Worm (Caenorhabditis elegans): ENCODE measurements around the gene F56C3.4.

The F56C3.4 gene

ce11 chrX:1327201-1327600 lies 33.3 kb downstream of the F56C3.4 start:
- TF ChIP-seq egl-27 (tag; optimal IDR thresholded peaks at IDR 0.05) (no peak), aly-2 (tag; optimal IDR thresholded peaks at IDR 0.05) (no peak), zip-2 (tag; optimal IDR thresholded peaks at IDR 0.05) (no peak), hlh-11 (tag; optimal IDR thresholded peaks at IDR 0.05) (no peak), unc-62 (GFP tag; optimal IDR thresholded peaks at IDR 0.05 in 1 of 2) (peak in 1 of 2 experiments; percentile 96), unc-62 (tag; optimal IDR thresholded peaks at IDR 0.05) (no peak)

- TF ChIP-seq mep-1 (tag; optimal IDR thresholded peaks at IDR 0.05) (peak; percentile 93), hlh-30 (tag; optimal IDR thresholded peaks at IDR 0.05; ENCODE audit: insufficient read depth) (peak; percentile 69), ceh-82 (tag; optimal IDR thresholded peaks at IDR 0.05) (no peak), daf-16 (GFP tag; optimal IDR thresholded peaks at IDR 0.05) (peak in 1 of 2 experiments; percentile 14), daf-16 (tag; optimal IDR thresholded peaks at IDR 0.05) (peak; percentile 62), hmg-1.1 (GFP tag; IDR thresholded peaks at IDR 0.05) (peak; percentile 96), zfp-2 (tag; optimal IDR thresholded peaks at IDR 0.05) (no peak), lin-29 (GFP tag; IDR thresholded peaks at IDR 0.05) (peak; percentile 69), spr-1 (tag; optimal IDR thresholded peaks at IDR 0.05) (peak; percentile 83), lim-7 (GFP tag; IDR thresholded peaks at IDR 0.05) (no peak), nhr-10 (tag; optimal IDR thresholded peaks at IDR 0.05) (peak; percentile 39), ceh-32 (tag; optimal IDR thresholded peaks at IDR 0.05; ENCODE audit: poor library complexity) (no peak), Y75B8A.6 (GFP tag; IDR thresholded peaks at IDR 0.05) (no peak), dve-1 (tag; optimal IDR thresholded peaks at IDR 0.05; ENCODE audit: insufficient read depth) (peak; percentile 67), ZK546.5 (tag; optimal IDR thresholded peaks at IDR 0.05) (no peak), attf-4 (tag; optimal IDR thresholded peaks at IDR 0.05) (no peak), ces-1 (GFP tag; optimal IDR thresholded peaks at IDR 0.05) (peak; percentile 59), lin-39 (tag; optimal IDR thresholded peaks at IDR 0.05) (no peak), T26A8.4 (GFP tag; IDR thresholded peaks at IDR 0.05) (peak; percentile 90), ama-1 (optimal IDR thresholded peaks at IDR 0.05) (no peak), ceh-62 (tag; optimal IDR thresholded peaks at IDR 0.05) (no peak), Y48G9A.11 (GFP tag; IDR thresholded peaks at IDR 0.05) (no peak), dmd-6 (GFP tag; IDR thresholded peaks at IDR 0.05) (peak; percentile 69), madf-5 (GFP tag; IDR thresholded peaks at IDR 0.05) (no peak), zag-1 (tag; optimal IDR thresholded peaks at IDR 0.05) (no peak), ZK337.2 (GFP tag; IDR thresholded peaks at IDR 0.05) (no peak), aha-1 (tag) (no peak), ceh-20 (GFP tag; IDR thresholded peaks at IDR 0.05) (peak; percentile 79), lin-38 (GFP tag; IDR thresholded peaks at IDR 0.05) (no peak; the same call in 1 of the 2 replicates), fos-1 (tag; optimal IDR thresholded peaks at IDR 0.05) (no peak), lir-3 (tag; optimal IDR thresholded peaks at IDR 0.05) (no peak), mxl-2 (GFP tag; conservative IDR thresholded peaks at IDR 0.05) (0 out of 2 replicates have a peak, but pooled peaks have one; percentile 24), nhr-25 (tag; optimal IDR thresholded peaks at IDR 0.05; ENCODE audit: borderline replicate concordance, insufficient read depth) (peak; percentile 58), ztf-7 (tag; optimal IDR thresholded peaks at IDR 0.05) (peak; percentile 72), unc-39 (tag; optimal IDR thresholded peaks at IDR 0.05) (no peak), duxl-1 (tag; optimal IDR thresholded peaks at IDR 0.05; ENCODE audit: poor library complexity) (peak; percentile 96), nhr-11 (tag; optimal IDR thresholded peaks at IDR 0.05) (peak; percentile 67), nhr-111 (GFP tag; optimal IDR thresholded peaks at IDR 0.05) (no peak), nhr-77 (tag; optimal IDR thresholded peaks at IDR 0.05) (peak; percentile 93), ctbp-1 (GFP tag; IDR thresholded peaks at IDR 0.05) (peak; percentile 81), zfp-3 (GFP tag; conservative IDR thresholded peaks at IDR 0.05) (no peak), set-16 (GFP tag; IDR thresholded peaks at IDR 0.05) (no peak), Y105C5A.15 (GFP tag; IDR thresholded peaks at IDR 0.05) (no peak), dmd-9 (GFP tag; IDR thresholded peaks at IDR 0.05) (0 out of 2 replicates have a peak, but pooled peaks have one; percentile 46), daf-8 (GFP tag; IDR thresholded peaks at IDR 0.05) (no peak), hlh-11 (tag; optimal IDR thresholded peaks at IDR 0.05) (peak; percentile 76)
These were observed 37.5 kb downstream of the F56C3.4 start for ce11 chrX:1322997-1323396.

Data from whole organism, L4 larva.